Fruit fly (Drosophila melanogaster) whole organism, embryonic: ENCODE data around the gene CG14567.

Experiments used
- C15 ChIP-seq: fragments of 200-800 bp; sonication (Bioruptor generic); IDR thresholded peaks from 3 replicates; pipeline ENCODE4 v1.3.6; 2022; ENCODE audit warnings: missing biosample characterization, missing genetic modification characterization
- CG10147 ChIP-seq: fragments of 200-800 bp; sonication (Bioruptor generic); optimal IDR thresholded peaks from 2 replicates; lab custom pipeline; 2019; ENCODE audit warnings: missing biosample characterization, mild to moderate bottlenecking, missing genetic modification characterization, moderate library complexity
- CG13894 ChIP-seq: fragments of 200-800 bp; sonication (Bioruptor generic); optimal IDR thresholded peaks from 3 replicates; lab custom pipeline; 2018; ENCODE audit warnings: missing biosample characterization, mild to moderate bottlenecking, missing genetic modification characterization, moderate library complexity
- CG14441 ChIP-seq: fragments of 200-800 bp; sonication (Bioruptor generic); IDR thresholded peaks from 2 replicates; pipeline ENCODE4 v1.3.6; 2022; ENCODE audit warnings: missing biosample characterization, missing genetic modification characterization
- CG1529 ChIP-seq: fragments of 200-800 bp; sonication (Bioruptor generic); optimal IDR thresholded peaks from 3 replicates; lab custom pipeline; 2018; ENCODE audit warnings: missing biosample characterization, missing genetic modification characterization
- CG17359 ChIP-seq: fragments of 200-800 bp; sonication (Bioruptor generic); optimal IDR thresholded peaks from 3 replicates; lab custom pipeline; 2018; ENCODE audit warnings: missing biosample characterization, mild to moderate bottlenecking, missing genetic modification characterization, moderate library complexity
- CG17361 ChIP-seq: fragments of 200-800 bp; sonication (Bioruptor generic); IDR thresholded peaks from 3 replicates; pipeline ENCODE4 v1.3.6; 2022; ENCODE audit warnings: missing biosample characterization, missing genetic modification characterization
- CG18011 ChIP-seq: fragments of 200-800 bp; sonication (Bioruptor generic); optimal IDR thresholded peaks from 2 replicates; lab custom pipeline; 2017; ENCODE audit warnings: missing biosample characterization, missing genetic modification characterization, mild to moderate bottlenecking, moderate library complexity, missing genotype
- CG18476 ChIP-seq: fragments of 200-800 bp; sonication (Bioruptor generic); optimal IDR thresholded peaks from 2 replicates; lab custom pipeline; 2016; ENCODE audit warnings: missing biosample characterization, mild to moderate bottlenecking, missing genetic modification characterization
- CG31224 ChIP-seq: fragments of 200-800 bp; sonication (Bioruptor generic); IDR thresholded peaks from 2 replicates; pipeline ENCODE4 v1.3.6; 2022; ENCODE audit warnings: missing biosample characterization, missing genetic modification characterization
- CG34422 ChIP-seq: fragments of 200-800 bp; sonication (Bioruptor generic); IDR thresholded peaks from 3 replicates; pipeline ENCODE4 v1.3.6; 2022; ENCODE audit warnings: missing biosample characterization, missing genetic modification characterization
- CG5180 ChIP-seq: fragments of 200-800 bp; sonication (Bioruptor generic); optimal IDR thresholded peaks from 3 replicates; lab custom pipeline; 2017; ENCODE audit warnings: missing biosample characterization, missing genetic modification characterization, mild to moderate bottlenecking, moderate library complexity, missing genetic modification reagents
- CG6175 ChIP-seq: fragments of 200-800 bp; sonication (Bioruptor generic); IDR thresholded peaks from 3 replicates; pipeline ENCODE4 v1.3.6; 2022; ENCODE audit warnings: missing biosample characterization, missing genetic modification characterization
- CG7357 ChIP-seq: fragments of 200-800 bp; sonication (Bioruptor generic); IDR thresholded peaks from 3 replicates; pipeline ENCODE4 v1.3.6; 2022; ENCODE audit warnings: missing biosample characterization, missing genetic modification characterization
- CG7372 ChIP-seq: fragments of 200-800 bp; sonication (Bioruptor generic); IDR thresholded peaks from 2 replicates; pipeline ENCODE4 v1.3.6; 2022; ENCODE audit warnings: missing biosample characterization, missing genetic modification characterization
- D19A ChIP-seq: fragments of 200-800 bp; optimal IDR thresholded peaks from 3 replicates; lab custom pipeline; 2019; ENCODE audit warnings: missing biosample characterization, mild to moderate bottlenecking, missing genetic modification characterization, moderate library complexity
- E2f2 ChIP-seq: fragments of 200-800 bp; sonication (Bioruptor generic); IDR thresholded peaks from 2 replicates; pipeline ENCODE4 v1.3.6; 2022; ENCODE audit warnings: missing biosample characterization, missing genetic modification characterization
- Fer3 ChIP-seq: fragments of 200-800 bp; sonication (Bioruptor generic); optimal IDR thresholded peaks from 2 replicates; lab custom pipeline; 2018; ENCODE audit warnings: missing biosample characterization, mild to moderate bottlenecking, missing genetic modification characterization, moderate library complexity
- H15 ChIP-seq: fragments of 200-800 bp; sonication (Bioruptor generic); IDR thresholded peaks from 3 replicates; pipeline ENCODE4 v1.3.6; 2022; ENCODE audit warnings: missing biosample characterization, missing genetic modification characterization
- Hand ChIP-seq: fragments of 200-800 bp; sonication (Bioruptor generic); optimal IDR thresholded peaks from 2 replicates; lab custom pipeline; 2017; ENCODE audit warnings: mild to moderate bottlenecking, missing biosample characterization, missing genetic modification reagents, missing genetic modification characterization
- Hey ChIP-seq: fragments of 200-800 bp; sonication (Bioruptor generic); optimal IDR thresholded peaks from 3 replicates; lab custom pipeline; 2018; ENCODE audit warnings: missing biosample characterization, mild to moderate bottlenecking, missing genetic modification characterization
- HmgD ChIP-seq: fragments of 200-800 bp; sonication (Bioruptor generic); optimal IDR thresholded peaks from 3 replicates; lab custom pipeline; 2016; ENCODE audit warnings: missing biosample characterization, missing genetic modification characterization
- Hr78 ChIP-seq, 2 experiments: fragments of 200-800 bp in 1 of 2; fragments of >200 bp in 1 of 2; sonication (Bioruptor generic) in 1 of 2; optimal IDR thresholded peaks; 2 replicates each; lab custom pipeline; 2017 to 2019; ENCODE audit warnings: missing biosample characterization in 2 of 2, missing genetic modification characterization in 2 of 2, mild to moderate bottlenecking in 1 of 2, moderate library complexity in 1 of 2
- Max ChIP-seq: fragments of 200-800 bp; sonication (Bioruptor generic); optimal IDR thresholded peaks from 2 replicates; lab custom pipeline; 2016; ENCODE audit warnings: missing biosample characterization, mild to moderate bottlenecking, missing genetic modification characterization
- Oli ChIP-seq: fragments of 200-800 bp; sonication (Bioruptor generic); optimal IDR thresholded peaks from 2 replicates; lab custom pipeline; 2018; ENCODE audit warnings: missing biosample characterization, mild to moderate bottlenecking, missing genetic modification characterization, moderate library complexity
- TFAM ChIP-seq: fragments of 200-800 bp; sonication (Bioruptor generic); optimal IDR thresholded peaks from 2 replicates; lab custom pipeline; 2017; ENCODE audit warnings: missing biosample characterization, missing genetic modification characterization, inconsistent platforms
- ab ChIP-seq: fragments of 200-800 bp; sonication (Bioruptor generic); optimal IDR thresholded peaks from 2 replicates; lab custom pipeline; 2016; ENCODE audit warnings: missing biosample characterization, missing genetic modification characterization
- bbx ChIP-seq: fragments of 200-800 bp; sonication (Bioruptor generic); IDR thresholded peaks from 2 replicates; pipeline ENCODE4 v1.3.6; 2022; ENCODE audit warnings: missing biosample characterization, missing genetic modification characterization; ENCODE audit not compliant: partially characterized antibody
- cato ChIP-seq: fragments of 200-800 bp; sonication (Bioruptor generic); optimal IDR thresholded peaks from 2 replicates; lab custom pipeline; 2016; ENCODE audit warnings: missing biosample characterization, missing genetic modification characterization, borderline replicate concordance
- crol ChIP-seq: fragments of 200-800 bp; sonication (Bioruptor generic); IDR thresholded peaks from 2 replicates; pipeline ENCODE4 v1.3.6; 2022; ENCODE audit warnings: missing biosample characterization, missing genetic modification characterization
- cwo ChIP-seq: fragments of 200-800 bp; sonication (Bioruptor generic); optimal IDR thresholded peaks from 3 replicates; lab custom pipeline; 2017; ENCODE audit warnings: missing biosample characterization, missing genetic modification characterization, mild to moderate bottlenecking, moderate library complexity, missing genetic modification reagents
- lmd ChIP-seq: fragments of 200-800 bp; sonication (Bioruptor generic); IDR thresholded peaks from 2 replicates; pipeline ENCODE4 v1.3.6; 2022; ENCODE audit warnings: missing biosample characterization, missing genetic modification characterization
- lola ChIP-seq, 3 experiments: fragments of >200 bp in 2 of 3; fragments of 200-800 bp in 1 of 3; sonication (Bioruptor generic) in 1 of 3; optimal IDR thresholded peaks; 2 replicates each; lab custom pipeline; 2017 to 2019; ENCODE audit warnings: missing biosample characterization in 3 of 3, missing genetic modification characterization in 3 of 3, mild to moderate bottlenecking in 1 of 3, moderate library complexity in 1 of 3
- nau ChIP-seq: fragments of 200-800 bp; sonication (Bioruptor generic); optimal IDR thresholded peaks from 3 replicates; lab custom pipeline; 2017; ENCODE audit warnings: missing biosample characterization, mild to moderate bottlenecking, missing genetic modification characterization, missing genetic modification reagents
- onecut ChIP-seq: fragments of 200-800 bp; sonication (Bioruptor generic); IDR thresholded peaks from 2 replicates; pipeline ENCODE4 v1.3.6; 2022; ENCODE audit warnings: missing biosample characterization, missing genetic modification characterization
- otp ChIP-seq: fragments of 200-800 bp; sonication (Bioruptor generic); IDR thresholded peaks from 3 replicates; pipeline ENCODE4, ENCODE4 v1.3.6; 2022; ENCODE audit warnings: missing biosample characterization, missing genetic modification characterization
- pfk ChIP-seq: fragments of 200-800 bp; sonication (Bioruptor generic); optimal IDR thresholded peaks from 2 replicates; lab custom pipeline; 2018; ENCODE audit warnings: missing biosample characterization, mild to moderate bottlenecking, missing genetic modification characterization, moderate library complexity
- pum ChIP-seq: fragments of 200-800 bp; sonication (Bioruptor generic); optimal IDR thresholded peaks from 2 replicates; lab custom pipeline; 2016; ENCODE audit warnings: missing biosample characterization, missing genetic modification characterization
- rib ChIP-seq: fragments of 200-800 bp; sonication (Bioruptor generic); IDR thresholded peaks from 2 replicates; pipeline ENCODE4 v1.3.6; 2022; ENCODE audit warnings: missing biosample characterization, missing genetic modification characterization
- run ChIP-seq: fragments of 200-800 bp; sonication (Bioruptor generic); optimal IDR thresholded peaks from 3 replicates; lab custom pipeline; 2018; ENCODE audit warnings: missing biosample characterization, mild to moderate bottlenecking, missing genetic modification characterization
- sc ChIP-seq, 3 experiments: fragments of >200 bp in 2 of 3; fragments of 200-800 bp in 1 of 3; sonication (Bioruptor generic) in 1 of 3; optimal IDR thresholded peaks; 2 replicates in 2 of 3; 3 replicates in 1 of 3; lab custom pipeline; 2017; ENCODE audit warnings: mild to moderate bottlenecking in 1 of 3, missing biosample characterization in 1 of 3, missing genetic modification characterization in 1 of 3, missing genetic modification reagents in 1 of 3
- slbo ChIP-seq: fragments of 200-800 bp; sonication (Bioruptor generic); IDR thresholded peaks from 2 replicates; pipeline ENCODE4 v1.3.6; 2022; ENCODE audit warnings: missing biosample characterization, missing genetic modification characterization
- tap ChIP-seq: fragments of 200-800 bp; optimal IDR thresholded peaks from 3 replicates; lab custom pipeline; 2019; ENCODE audit warnings: missing biosample characterization, mild to moderate bottlenecking, missing genetic modification characterization, moderate library complexity
- tll ChIP-seq, 2 experiments: fragments of 200-800 bp in 1 of 2; fragments of >200 bp in 1 of 2; sonication (Bioruptor generic) in 1 of 2; optimal IDR thresholded peaks; 2 replicates each; lab custom pipeline; 2017 to 2019; ENCODE audit warnings: missing biosample characterization in 2 of 2, missing genetic modification characterization in 2 of 2, mild to moderate bottlenecking in 1 of 2, moderate library complexity in 1 of 2
- tna ChIP-seq: fragments of 200-800 bp; sonication (Bioruptor generic); IDR thresholded peaks from 2 replicates; pipeline ENCODE4 v1.3.6; 2022; ENCODE audit warnings: missing biosample characterization, missing genetic modification characterization; ENCODE audit not compliant: partially characterized antibody
- usp ChIP-seq: fragments of >200 bp; optimal IDR thresholded peaks from 2 replicates; lab custom pipeline; 2017; ENCODE audit warnings: missing biosample characterization, missing genetic modification characterization
- vfl ChIP-seq: fragments of 200-800 bp; sonication (Bioruptor generic); optimal IDR thresholded peaks from 2 replicates; lab custom pipeline; 2016; ENCODE audit warnings: missing biosample characterization, missing genetic modification characterization
- wek ChIP-seq: fragments of 200-800 bp; sonication (Bioruptor generic); optimal IDR thresholded peaks from 3 replicates; lab custom pipeline; 2018; ENCODE audit warnings: missing biosample characterization, mild to moderate bottlenecking, missing genetic modification characterization, moderate library complexity
- zf30C ChIP-seq: fragments of 200-800 bp; sonication (Bioruptor generic); optimal IDR thresholded peaks from 3 replicates; lab custom pipeline; 2018; ENCODE audit warnings: missing biosample characterization, mild to moderate bottlenecking, missing genetic modification characterization

CG14567 gene

DNA sequence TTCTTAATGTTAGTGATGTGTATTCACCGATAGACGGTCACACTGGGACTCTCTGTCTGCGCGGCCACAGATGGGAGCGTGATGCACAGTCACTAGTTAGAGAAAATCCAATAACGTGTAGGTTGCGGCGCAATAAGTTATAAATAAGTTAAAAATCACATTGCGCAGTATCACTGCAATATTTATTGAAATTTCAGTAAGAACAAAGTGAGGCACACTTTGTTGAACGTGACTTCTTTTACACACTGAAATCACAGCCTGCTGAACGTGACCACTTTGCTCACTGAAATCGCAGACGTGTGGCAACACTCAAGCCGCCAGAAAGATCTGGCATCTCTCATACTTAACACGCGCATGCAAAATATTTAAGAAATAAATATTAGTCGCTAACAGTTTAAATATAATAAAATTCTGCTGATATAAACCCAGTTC is 9.6 kb downstream of the CG14567 start, which contains the start of the genes CG11247 and Polr2H (continued):
- TF ChIP-seq Oli (tag; lab: Kevin White, UChicago): peak; percentile 78
- TF ChIP-seq run (tag; lab: Kevin White, UChicago): no peak
- TF ChIP-seq E2f2 (GFP tag; lab: Robert Waterston, UW): peak; percentile 59
- peak; percentile 59 for TF ChIP-seq nau (GFP tag; lab: Kevin White, UChicago)
- TF ChIP-seq HmgD (GFP tag; lab: Kevin White, UChicago): peak; percentile 94
- no peak for TF ChIP-seq zf30C (GFP tag; lab: Kevin White, UChicago)
- peak; percentile 79; the same call in 1 of the 3 replicates for TF ChIP-seq C15 (GFP tag; lab: Robert Waterston, UW)
- TF ChIP-seq Fer3 (tag; lab: Kevin White, UChicago): peak; percentile 81
- peak; percentile 10; the same call in 1 of the 2 replicates for TF ChIP-seq tna (GFP tag; lab: Robert Waterston, UW)
- no peak for TF ChIP-seq pfk
- peak; percentile 94 for TF ChIP-seq lmd
- peak; percentile 93 for TF ChIP-seq CG7372 (GFP tag; lab: Robert Waterston, UW)
- peak; percentile 85 for TF ChIP-seq CG18476 (GFP tag; lab: Kevin White, UChicago)
- peak; percentile 40; the same call in 1 of the 2 replicates for TF ChIP-seq crol (GFP tag; lab: Robert Waterston, UW)
- TF ChIP-seq slbo: peak; percentile 97
- peak; percentile 34 for TF ChIP-seq Hey
- TF ChIP-seq CG17361 (GFP tag; lab: Robert Waterston, UW): peak; percentile 93
- TF ChIP-seq otp (GFP tag; lab: Robert Waterston, UW): peak; percentile 88
- peak; percentile 83 for TF ChIP-seq CG6175 (GFP tag; lab: Robert Waterston, UW)
- no peak for TF ChIP-seq Hr78 (GFP tag; optimal IDR thresholded peaks at IDR 0.05; lab: Kevin White, UChicago)
- TF ChIP-seq CG1529: peak; percentile 60
- peak; percentile 12 for TF ChIP-seq CG5180 (GFP tag; lab: Kevin White, UChicago)
- peak; percentile 82 for TF ChIP-seq CG31224 (GFP tag; lab: Robert Waterston, UW)
- no peak for TF ChIP-seq sc (optimal IDR thresholded peaks at IDR 0.05; lab: Kevin White, UChicago)
- TF ChIP-seq sc (GFP tag; optimal IDR thresholded peaks at IDR 0.05; lab: Kevin White, UChicago): peak; percentile 53
- peak; percentile 68 for TF ChIP-seq CG10147 (GFP tag; lab: Kevin White, UChicago)
- peak; percentile 32 for TF ChIP-seq TFAM (GFP tag; lab: Kevin White, UChicago)
- peak; percentile 58 for TF ChIP-seq D19A (tag; lab: Kevin White, UChicago)
- peak; percentile 94 for TF ChIP-seq CG14441 (GFP tag; lab: Robert Waterston, UW)
- TF ChIP-seq usp (GFP tag; lab: Kevin White, UChicago): no peak
- TF ChIP-seq CG17359 (tag; lab: Kevin White, UChicago): peak; percentile 72
- peak; percentile 93 for TF ChIP-seq CG34422 (GFP tag; lab: Robert Waterston, UW)
- TF ChIP-seq tap (tag; lab: Kevin White, UChicago): no peak
- no peak for TF ChIP-seq CG13894
- TF ChIP-seq Hand (GFP tag; lab: Kevin White, UChicago): no peak
- TF ChIP-seq rib: peak; percentile 84
- TF ChIP-seq ab: peak; percentile 87
- peak; percentile 41 to 98 for TF ChIP-seq tll (GFP tag; optimal IDR thresholded peaks at IDR 0.05; lab: Kevin White, UChicago)
- TF ChIP-seq cato (GFP tag; lab: Kevin White, UChicago): peak; percentile 92
- TF ChIP-seq CG7357 (GFP tag; lab: Robert Waterston, UW): peak; percentile 90
- TF ChIP-seq bbx (GFP tag; lab: Robert Waterston, UW): peak; percentile 42; the same call in 1 of the 2 replicates
- peak; percentile 40 for TF ChIP-seq cwo (GFP tag; lab: Kevin White, UChicago)
- TF ChIP-seq CG18011 (GFP tag; lab: Kevin White, UChicago): peak; percentile 79
- TF ChIP-seq H15 (GFP tag; lab: Robert Waterston, UW): peak; percentile 91
- peak; percentile 96 for TF ChIP-seq pum
- TF ChIP-seq lola (GFP tag; optimal IDR thresholded peaks at IDR 0.05; lab: Kevin White, UChicago): peak in 1 of 3 experiments; percentile 84
- TF ChIP-seq Max: peak; percentile 93
- peak; percentile 86 for TF ChIP-seq vfl (GFP tag; lab: Kevin White, UChicago)
- peak; percentile 61 for TF ChIP-seq onecut (GFP tag; lab: Robert Waterston, UW)
- TF ChIP-seq wek: peak; percentile 49
